Fruit fly (Drosophila melanogaster): ENCODE data around the gene Usp14.

Gene Usp14

DNA sequence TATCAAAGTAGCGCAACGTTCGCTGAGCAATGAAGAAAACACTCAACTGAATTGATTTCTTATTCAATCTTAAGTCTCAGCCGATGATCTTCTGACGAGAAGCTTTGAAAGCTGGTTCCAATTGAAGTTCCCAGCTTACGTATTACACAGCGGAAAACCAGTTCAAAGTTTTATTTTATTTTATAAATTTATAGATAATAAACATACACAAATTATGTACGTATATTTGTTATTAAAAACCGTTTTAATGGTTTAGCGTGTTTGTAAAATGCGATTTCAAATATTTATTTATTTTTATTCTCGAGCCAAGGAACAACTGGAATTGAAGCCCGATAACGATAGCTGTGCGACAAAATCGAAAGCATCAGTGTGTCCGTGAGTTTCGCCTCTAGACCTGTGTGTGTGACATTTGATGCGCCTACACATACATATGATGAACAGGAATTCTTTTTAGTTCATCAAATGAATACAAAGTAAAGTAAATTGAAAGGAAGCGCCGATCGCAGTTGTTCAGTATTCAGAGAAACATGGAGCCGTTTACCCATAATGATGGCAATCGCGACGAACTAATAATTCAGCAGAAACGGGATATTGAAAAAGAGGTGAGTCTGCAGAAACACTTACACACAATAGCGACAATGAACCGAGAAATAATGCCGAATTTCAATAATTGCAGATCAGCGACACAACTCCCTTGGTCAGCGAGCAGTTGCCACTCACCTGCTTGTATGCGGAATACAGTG lies 7.5 kb downstream of the Usp14 start, which contains the start of the genes CG5390 and CG4968 (continued):
- peak; percentile 76 for TF ChIP-seq Met (GFP tag; optimal IDR thresholded peaks at IDR 0.05)
- TF ChIP-seq Sox14 (GFP tag; optimal IDR thresholded peaks at IDR 0.05) = peak; percentile 62
- TF ChIP-seq CG11762 (GFP tag; optimal IDR thresholded peaks at IDR 0.05; ENCODE audit: insufficient read depth) = peak; percentile 36
- no peak for TF ChIP-seq CG7368 (GFP tag; optimal IDR thresholded peaks at IDR 0.05)
- TF ChIP-seq achi (GFP tag; optimal IDR thresholded peaks at IDR 0.05) = peak; percentile 78
- TF ChIP-seq lz (GFP tag; optimal IDR thresholded peaks at IDR 0.05) = peak; percentile 61
- TF ChIP-seq Blimp-1 (GFP tag; optimal IDR thresholded peaks at IDR 0.05) = peak; percentile 56
- TF ChIP-seq fkh (GFP tag; optimal IDR thresholded peaks at IDR 0.05) = no peak
- peak; percentile 75 for TF ChIP-seq Sox102F (GFP tag; optimal IDR thresholded peaks at IDR 0.05)

DNA sequence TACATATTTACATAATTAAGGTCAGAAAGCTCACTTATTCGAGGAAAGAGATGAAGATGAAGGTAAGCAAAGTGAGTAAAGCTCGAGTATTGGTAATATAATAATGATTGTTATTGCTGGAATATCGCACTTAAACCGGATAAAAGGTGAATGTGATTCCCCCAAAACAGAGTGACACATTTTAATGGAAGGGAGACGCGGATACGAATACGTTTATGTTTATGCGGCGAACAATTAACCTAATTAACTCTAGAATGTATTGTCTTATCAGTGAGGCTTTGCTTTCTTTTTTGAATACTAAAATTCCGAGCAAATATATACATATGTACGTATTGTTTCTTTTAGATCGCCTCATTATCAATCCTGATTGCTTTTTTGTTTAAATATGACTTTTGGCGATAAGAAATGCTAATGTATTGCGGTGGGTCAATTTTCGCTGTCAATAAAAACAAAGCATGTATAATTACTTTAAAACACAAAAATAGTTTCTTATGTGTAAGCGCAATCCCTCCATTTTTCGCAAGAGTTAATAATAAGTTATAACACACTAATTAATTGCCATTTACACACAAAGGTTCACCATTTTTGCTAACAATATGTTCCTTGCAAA lies 8.6 kb downstream of the Usp14 start:
- TF ChIP-seq Eip78C (GFP tag) (peak; percentile 39), CG3032 (tag; optimal IDR thresholded peaks at IDR 0.05) (no peak)

DNA sequence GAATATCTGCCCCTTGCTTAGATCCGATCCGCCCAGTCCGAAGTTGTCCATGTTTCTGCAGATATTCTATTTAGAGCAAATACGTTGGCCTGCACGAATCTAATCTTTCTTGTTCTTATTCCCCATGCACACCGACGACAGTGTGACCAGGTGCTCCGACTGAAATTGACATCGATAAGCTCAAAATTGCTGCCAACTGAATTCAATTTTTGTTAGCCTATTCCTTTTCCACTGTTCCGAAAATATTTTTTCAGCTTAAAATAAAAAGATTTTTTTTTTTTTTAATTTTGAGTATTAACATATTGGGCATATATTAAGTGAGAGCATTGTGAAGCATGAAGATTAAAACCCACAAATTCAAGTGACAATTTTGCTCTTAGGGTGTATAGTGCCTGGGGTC lies 10.4 kb downstream of the Usp14 start, which contains the start of gene nmd:
Gene nmd (minus strand): TSS at position 162 of the 400 bp plus-strand sequence.
- TF ChIP-seq esn (GFP tag; optimal IDR thresholded peaks at IDR 0.05) (peak; percentile 30), CG3032 (tag; optimal IDR thresholded peaks at IDR 0.05) (no peak), CG8632 (GFP tag; optimal IDR thresholded peaks at IDR 0.05) (no peak), Blimp-1 (GFP tag; optimal IDR thresholded peaks at IDR 0.05) (no peak), CG8319 (GFP tag; optimal IDR thresholded peaks at IDR 0.05) (no peak), CG31627 (GFP tag; optimal IDR thresholded peaks at IDR 0.05) (peak; percentile 2), Eip78C (GFP tag) (peak; percentile 45), CG9139 (GFP tag; optimal IDR thresholded peaks at IDR 0.05) (no peak), CG6163 (GFP tag; IDR thresholded peaks at IDR 0.05) (no peak), Sox14 (GFP tag; optimal IDR thresholded peaks at IDR 0.05) (peak; percentile 34), Eip93F (GFP tag; optimal IDR thresholded peaks at IDR 0.05) (no peak), CG11294 (GFP tag; IDR thresholded peaks at IDR 0.05) (no peak), CG4318 (GFP tag; optimal IDR thresholded peaks at IDR 0.05) (no peak), Sox102F (GFP tag; optimal IDR thresholded peaks at IDR 0.05) (no peak), fkh (GFP tag; optimal IDR thresholded peaks at IDR 0.05) (no peak), CG34406 (GFP tag; optimal IDR thresholded peaks at IDR 0.05) (no peak), acj6 (GFP tag; optimal IDR thresholded peaks at IDR 0.05) (no peak), achi (GFP tag; optimal IDR thresholded peaks at IDR 0.05) (no peak), CG16779 (tag; optimal IDR thresholded peaks at IDR 0.05) (no peak), Sox15 (GFP tag; optimal IDR thresholded peaks at IDR 0.05) (no peak), CG10631 (GFP tag; optimal IDR thresholded peaks at IDR 0.05) (no peak), pdm3 (GFP tag; optimal IDR thresholded peaks at IDR 0.05) (no peak), OdsH (GFP tag; optimal IDR thresholded peaks at IDR 0.05) (no peak), CG6808 (GFP tag; optimal IDR thresholded peaks at IDR 0.05) (no peak), cyc (GFP tag; optimal IDR thresholded peaks at IDR 0.05) (no peak), CG10669 (GFP tag; optimal IDR thresholded peaks at IDR 0.05) (no peak), fd59A (GFP tag; optimal IDR thresholded peaks at IDR 0.05) (no peak), vri (GFP tag; optimal IDR thresholded peaks at IDR 0.05) (no peak)

DNA sequence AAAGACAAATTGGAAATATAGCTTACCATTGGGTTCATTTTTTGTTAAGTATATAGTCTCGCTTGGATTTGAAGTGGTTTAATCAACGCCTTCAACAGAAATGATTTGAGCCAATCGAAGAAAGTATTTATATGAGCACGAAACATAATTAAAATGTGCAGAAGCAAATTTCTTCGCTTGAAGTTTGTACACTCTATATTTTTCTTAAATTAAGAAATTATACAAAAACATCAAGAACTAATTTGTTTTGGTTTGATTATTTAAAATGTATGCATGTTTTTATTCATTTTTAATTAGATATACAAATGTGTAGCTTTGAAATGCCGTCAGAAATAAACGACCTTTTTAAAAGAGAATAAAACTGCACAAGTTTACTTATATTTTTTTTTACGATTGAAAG lies 12.3 kb downstream of the Usp14 start, which contains the start of gene CG13138:
Gene CG13138 (minus strand): TSS at position 101 of the 400 bp plus-strand sequence.
- peak; percentile 42 for TF ChIP-seq Eip78C (GFP tag)
- no peak for TF ChIP-seq vri (GFP tag; optimal IDR thresholded peaks at IDR 0.05)
- TF ChIP-seq CG11902 (GFP tag; optimal IDR thresholded peaks at IDR 0.05) = no peak

Measured in whole organism, prepupa.